Fruit fly (Drosophila melanogaster): ENCODE data around the gene CG43085.

- TF ChIP-seq CG3032 (tag; optimal IDR thresholded peaks at IDR 0.05) (no peak), CG1621 (tag; optimal IDR thresholded peaks at IDR 0.05) (no peak), Hr39 (GFP tag; optimal IDR thresholded peaks at IDR 0.05) (no peak), CG3919 (GFP tag; optimal IDR thresholded peaks at IDR 0.05) (no peak), CG11902 (GFP tag; optimal IDR thresholded peaks at IDR 0.05) (no peak), Lpt (GFP tag; optimal IDR thresholded peaks at IDR 0.05) (no peak), Ets96B (tag; optimal IDR thresholded peaks at IDR 0.05) (no peak), CG32006 (GFP tag; optimal IDR thresholded peaks at IDR 0.05) (no peak)
These were observed 29.7 kb downstream of the CG43085 start for dm6 chr3L:17616876-17617279.
